Fruit fly (Drosophila melanogaster) whole organism, prepupa: ENCODE data around the gene Galphai.

Experiments
- CG10669 ChIP-seq: fragments of 200-800 bp; sonication (Bioruptor generic); optimal IDR thresholded peaks from 3 replicates; lab custom pipeline; 2018; ENCODE audit warnings: missing biosample characterization, mild to moderate bottlenecking, missing genetic modification characterization, moderate library complexity
- CG11762 ChIP-seq: fragments of 200-800 bp; sonication (Bioruptor generic); optimal IDR thresholded peaks from 3 replicates; lab custom pipeline; 2016; ENCODE audit warnings: missing biosample characterization, missing genetic modification characterization; ENCODE audit not compliant: insufficient read depth
- CG11902 ChIP-seq: fragments of 200-800 bp; sonication (Bioruptor generic); optimal IDR thresholded peaks from 3 replicates; lab custom pipeline; 2016; ENCODE audit warnings: missing biosample characterization, missing genetic modification characterization
- CG15336 ChIP-seq: fragments of 200-800 bp; sonication (Bioruptor generic); IDR thresholded peaks from 2 replicates; pipeline ENCODE4 v1.3.6; 2022; ENCODE audit warnings: missing biosample characterization, missing genetic modification characterization
- CG31627 ChIP-seq: fragments of 200-800 bp; sonication (Bioruptor generic); optimal IDR thresholded peaks from 3 replicates; lab custom pipeline; 2016; ENCODE audit warnings: missing biosample characterization, missing genetic modification characterization
- CG32006 ChIP-seq: fragments of 200-800 bp; sonication (Bioruptor generic); optimal IDR thresholded peaks from 3 replicates; lab custom pipeline; 2017; ENCODE audit warnings: missing biosample characterization, mild to moderate bottlenecking, missing genetic modification characterization
- CG3919 ChIP-seq: fragments of 200-800 bp; sonication (Bioruptor generic); optimal IDR thresholded peaks from 3 replicates; lab custom pipeline; 2016; ENCODE audit warnings: missing biosample characterization, missing genetic modification characterization
- CG6163 ChIP-seq: fragments of 200-800 bp; sonication (Bioruptor generic); IDR thresholded peaks from 3 replicates; pipeline ENCODE4 v1.3.6; 2022; ENCODE audit warnings: missing biosample characterization, missing genetic modification characterization
- CG6792 ChIP-seq: fragments of 200-800 bp; sonication (Bioruptor generic); optimal IDR thresholded peaks from 3 replicates; lab custom pipeline; 2016; ENCODE audit warnings: missing biosample characterization, missing genetic modification characterization
- CG6808 ChIP-seq: fragments of 200-800 bp; sonication (Bioruptor generic); optimal IDR thresholded peaks from 3 replicates; lab custom pipeline; 2017; ENCODE audit warnings: missing biosample characterization, missing genetic modification characterization, mild to moderate bottlenecking, moderate library complexity, missing genetic modification reagents
- CG6854 ChIP-seq: fragments of 200-800 bp; sonication (Bioruptor generic); optimal IDR thresholded peaks from 2 replicates; lab custom pipeline; 2017; ENCODE audit warnings: missing biosample characterization, mild to moderate bottlenecking, missing genetic modification characterization
- CG7368 ChIP-seq: fragments of 200-800 bp; sonication (Bioruptor generic); optimal IDR thresholded peaks from 3 replicates; lab custom pipeline; 2016; ENCODE audit warnings: missing biosample characterization, missing genetic modification characterization
- CG8319 ChIP-seq: fragments of 200-800 bp; sonication (Bioruptor generic); optimal IDR thresholded peaks from 3 replicates; lab custom pipeline; 2016; ENCODE audit warnings: missing biosample characterization, missing genetic modification characterization
- CG8632 ChIP-seq: fragments of 200-800 bp; sonication (Bioruptor generic); optimal IDR thresholded peaks from 3 replicates; lab custom pipeline; 2016; ENCODE audit warnings: missing biosample characterization, missing genetic modification characterization
- CG9139 ChIP-seq: fragments of 200-800 bp; sonication (Bioruptor generic); optimal IDR thresholded peaks from 3 replicates; lab custom pipeline; 2017; ENCODE audit warnings: missing biosample characterization, mild to moderate bottlenecking, missing genetic modification characterization
- Eip78C ChIP-seq: fragments of 200-800 bp; sonication (Bioruptor generic); peaks from one replicate; lab custom pipeline; 2016; ENCODE audit warnings: missing biosample characterization, missing genetic modification characterization
- Eip93F ChIP-seq: fragments of 200-800 bp; sonication (Bioruptor generic); optimal IDR thresholded peaks from 2 replicates; lab custom pipeline; 2016; ENCODE audit warnings: missing biosample characterization, mild to moderate bottlenecking, missing genetic modification characterization
- Ets21C ChIP-seq: fragments of 200-800 bp; sonication (Bioruptor generic); optimal IDR thresholded peaks from 3 replicates; lab custom pipeline; 2016; ENCODE audit warnings: missing biosample characterization, missing genetic modification characterization
- Ets96B ChIP-seq: fragments of 200-800 bp; optimal IDR thresholded peaks from 2 replicates; lab custom pipeline; 2019; ENCODE audit warnings: missing biosample characterization, mild to moderate bottlenecking, missing genetic modification characterization, moderate library complexity
- Gug ChIP-seq: fragments of 200-800 bp; sonication (Bioruptor generic); IDR thresholded peaks from 2 replicates; pipeline ENCODE4 v1.3.6; 2022; ENCODE audit warnings: missing biosample characterization, missing genetic modification characterization
- Hr4 ChIP-seq: fragments of 200-800 bp; sonication (Bioruptor generic); optimal IDR thresholded peaks from 3 replicates; lab custom pipeline; 2016; ENCODE audit warnings: missing biosample characterization, missing genetic modification characterization
- Lpt ChIP-seq: fragments of 200-800 bp; sonication (Bioruptor generic); optimal IDR thresholded peaks from 3 replicates; lab custom pipeline; 2016; ENCODE audit warnings: missing biosample characterization, missing genetic modification characterization
- Smox ChIP-seq: fragments of 200-800 bp; sonication (Bioruptor generic); optimal IDR thresholded peaks from 3 replicates; lab custom pipeline; 2016; ENCODE audit warnings: missing biosample characterization, missing genetic modification characterization
- Sox102F ChIP-seq: fragments of 200-800 bp; sonication (Bioruptor generic); optimal IDR thresholded peaks from 2 replicates; lab custom pipeline; 2016; ENCODE audit warnings: missing biosample characterization, mild to moderate bottlenecking, missing genetic modification characterization
- Sox15 ChIP-seq: fragments of 200-800 bp; sonication (Bioruptor generic); optimal IDR thresholded peaks from 3 replicates; lab custom pipeline; 2016; ENCODE audit warnings: missing biosample characterization, missing genetic modification characterization
- achi ChIP-seq: fragments of 200-800 bp; sonication (Bioruptor generic); optimal IDR thresholded peaks from 3 replicates; lab custom pipeline; 2016; ENCODE audit warnings: missing biosample characterization, missing genetic modification characterization
- acj6 ChIP-seq: fragments of 200-800 bp; sonication (Bioruptor generic); optimal IDR thresholded peaks from 3 replicates; lab custom pipeline; 2016; ENCODE audit warnings: missing biosample characterization, missing genetic modification characterization
- cyc ChIP-seq: fragments of 200-800 bp; sonication (Bioruptor generic); optimal IDR thresholded peaks from 3 replicates; lab custom pipeline; 2016; ENCODE audit warnings: missing biosample characterization, missing genetic modification characterization
- dac ChIP-seq: fragments of 200-800 bp; sonication (Bioruptor generic); optimal IDR thresholded peaks from 2 replicates; lab custom pipeline; 2017; ENCODE audit warnings: missing biosample characterization, mild to moderate bottlenecking, missing genetic modification characterization
- dsx ChIP-seq: fragments of 200-800 bp; optimal IDR thresholded peaks from 3 replicates; lab custom pipeline; 2019; ENCODE audit warnings: missing biosample characterization, mild to moderate bottlenecking, missing genetic modification characterization, moderate library complexity; ENCODE audit not compliant: poor library complexity, severe bottlenecking
- eg ChIP-seq: fragments of 200-800 bp; sonication (Bioruptor generic); IDR thresholded peaks from 3 replicates; pipeline ENCODE4 v1.3.6; 2022; ENCODE audit warnings: missing biosample characterization, missing genetic modification characterization
- esn ChIP-seq: fragments of 200-800 bp; sonication (Bioruptor generic); optimal IDR thresholded peaks from 2 replicates; lab custom pipeline; 2016; ENCODE audit warnings: missing biosample characterization, mild to moderate bottlenecking, missing genetic modification characterization, moderate library complexity
- fd59A ChIP-seq: fragments of 200-800 bp; sonication (Bioruptor generic); optimal IDR thresholded peaks from 2 replicates; lab custom pipeline; 2017; ENCODE audit warnings: missing biosample characterization, mild to moderate bottlenecking, missing genetic modification characterization, missing genetic modification reagents
- fd85E ChIP-seq: fragments of 200-800 bp; sonication (Bioruptor generic); optimal IDR thresholded peaks from 3 replicates; lab custom pipeline; 2016; ENCODE audit warnings: missing biosample characterization, missing genetic modification characterization
- fkh ChIP-seq: fragments of 200-800 bp; sonication (Bioruptor generic); optimal IDR thresholded peaks from 3 replicates; lab custom pipeline; 2017; ENCODE audit warnings: missing biosample characterization, mild to moderate bottlenecking, missing genetic modification characterization, moderate library complexity
- lz ChIP-seq: fragments of 200-800 bp; sonication (Bioruptor generic); optimal IDR thresholded peaks from 3 replicates; lab custom pipeline; 2016; ENCODE audit warnings: missing biosample characterization, missing genetic modification characterization
- pdm3 ChIP-seq: fragments of 200-800 bp; sonication (Bioruptor generic); optimal IDR thresholded peaks from 3 replicates; lab custom pipeline; 2016; ENCODE audit warnings: missing biosample characterization, missing genetic modification characterization
- salr ChIP-seq, 2 experiments: fragments of 200-800 bp; sonication (Bioruptor generic); optimal IDR thresholded peaks; 3 replicates each; lab custom pipeline; 2016 to 2018; ENCODE audit warnings: missing biosample characterization in 2 of 2, missing genetic modification characterization in 2 of 2, mild to moderate bottlenecking in 1 of 2
- spab ChIP-seq: fragments of 200-800 bp; sonication (Bioruptor generic); optimal IDR thresholded peaks from 2 replicates; lab custom pipeline; 2017; ENCODE audit warnings: missing biosample characterization, mild to moderate bottlenecking, missing genetic modification characterization, missing genetic modification reagents
- ss ChIP-seq, 2 experiments: fragments of 200-800 bp; sonication (Bioruptor generic); optimal IDR thresholded peaks; 2 replicates in 1 of 2; 3 replicates in 1 of 2; lab custom pipeline; 2017 to 2018; ENCODE audit warnings: mild to moderate bottlenecking in 2 of 2, missing biosample characterization in 2 of 2, missing genetic modification characterization in 2 of 2, moderate library complexity in 1 of 2
- svp ChIP-seq: fragments of 200-800 bp; sonication (Bioruptor generic); peaks from one replicate; lab custom pipeline; 2016; ENCODE audit warnings: missing biosample characterization, missing genetic modification characterization

Galphai gene

DNA sequence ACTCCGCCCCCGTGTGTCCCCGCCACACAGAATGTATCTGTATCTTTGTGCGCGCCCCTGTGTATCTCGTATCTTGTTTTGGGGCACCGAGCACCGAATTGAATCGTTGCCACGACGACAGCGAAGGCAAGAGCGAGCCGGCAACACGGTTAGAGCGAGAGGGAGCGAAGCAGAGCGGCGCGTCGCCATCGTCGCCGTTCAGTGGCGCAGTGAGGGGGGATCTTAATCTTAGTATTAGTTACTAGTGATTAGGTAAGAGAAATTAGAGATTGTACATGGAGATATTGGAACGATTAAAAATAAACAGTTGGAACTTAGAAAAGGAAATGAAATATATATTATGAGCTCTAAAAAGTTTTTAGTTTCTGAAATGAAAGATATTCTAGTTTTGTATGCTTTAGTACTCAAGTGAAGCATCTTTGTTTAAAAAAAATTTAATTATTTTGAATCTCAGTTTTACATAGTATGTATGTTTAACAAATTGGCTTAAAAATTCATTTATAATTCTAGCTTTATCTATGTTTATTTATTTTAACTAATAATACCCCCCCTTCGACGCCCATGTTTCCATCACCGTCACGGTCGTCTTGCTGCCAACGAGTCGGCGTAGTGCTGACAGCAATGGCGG lies 9.2 kb upstream of the Galphai start (continued):
- TF ChIP-seq Ets21C (GFP tag; lab: Kevin White, UChicago), result peak; percentile 21
- TF ChIP-seq CG6163 (GFP tag; lab: Robert Waterston, UW), result peak; percentile 72; the same call in 2 of the 3 replicates
- TF ChIP-seq CG10669 (GFP tag; lab: Kevin White, UChicago), result peak; percentile 70
- TF ChIP-seq ss (GFP tag; optimal IDR thresholded peaks at IDR 0.05; lab: Kevin White, UChicago), result peak; percentile 61 to 83
- TF ChIP-seq CG8632 (GFP tag; lab: Kevin White, UChicago), result peak; percentile 80
- peak; percentile 67 for TF ChIP-seq Hr4 (GFP tag; lab: Kevin White, UChicago)
- peak; percentile 73 for TF ChIP-seq CG11902 (GFP tag; lab: Kevin White, UChicago)
- peak; percentile 70 for TF ChIP-seq acj6
- TF ChIP-seq lz (GFP tag; lab: Kevin White, UChicago), result peak; percentile 69

DNA sequence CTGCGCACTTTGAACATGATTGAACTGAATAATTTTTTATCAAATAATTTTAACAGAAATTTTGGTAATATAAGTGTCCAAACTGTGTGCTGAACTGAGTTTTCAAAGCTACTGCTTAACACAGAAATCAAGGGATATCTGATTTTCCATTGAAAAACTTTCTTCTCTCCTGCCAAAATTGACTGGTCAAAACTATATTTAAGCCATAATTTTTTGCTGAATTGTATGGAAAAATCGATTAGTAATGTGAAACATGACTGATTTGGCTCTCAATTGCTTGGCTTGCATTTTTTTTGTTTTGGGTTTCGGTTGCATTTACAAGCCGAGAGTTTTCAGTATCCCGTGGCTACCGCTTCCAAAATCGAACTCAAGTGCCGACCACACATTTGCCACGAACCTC lies 4.6 kb upstream of the Galphai start, which contains the start of the genes CG32388 and CG43439:
Gene CG32388, minus strand, starts transcription at position 101 of the 400 bp plus-strand sequence.
Gene CG43439, minus strand, starts transcription at position 101 of the 400 bp plus-strand sequence.
- TF ChIP-seq svp (GFP tag; lab: Kevin White, UChicago), result no peak
- TF ChIP-seq CG6854, result no peak
- TF ChIP-seq CG8319 (GFP tag; lab: Kevin White, UChicago), result no peak
- TF ChIP-seq CG6792, result no peak
- TF ChIP-seq CG6808, result no peak
- TF ChIP-seq CG6163 (GFP tag; lab: Robert Waterston, UW), result no peak
- TF ChIP-seq CG11762 (GFP tag; lab: Kevin White, UChicago), result no peak
- TF ChIP-seq fd59A (GFP tag; lab: Kevin White, UChicago), result no peak
- TF ChIP-seq dac (GFP tag; lab: Kevin White, UChicago), result no peak
- TF ChIP-seq CG7368 (GFP tag; lab: Kevin White, UChicago), result no peak
- TF ChIP-seq Ets96B (tag; lab: Kevin White, UChicago), result no peak
- no peak for TF ChIP-seq Eip93F (GFP tag; lab: Kevin White, UChicago)
- no peak for TF ChIP-seq Gug (GFP tag; lab: Robert Waterston, UW)
- no peak for TF ChIP-seq esn (GFP tag; lab: Kevin White, UChicago)
- TF ChIP-seq Ets21C (GFP tag; lab: Kevin White, UChicago), result no peak
- no peak for TF ChIP-seq lz (GFP tag; lab: Kevin White, UChicago)
- TF ChIP-seq CG15336 (GFP tag; lab: Robert Waterston, UW), result no peak
- TF ChIP-seq Lpt (GFP tag; lab: Kevin White, UChicago), result no peak

DNA sequence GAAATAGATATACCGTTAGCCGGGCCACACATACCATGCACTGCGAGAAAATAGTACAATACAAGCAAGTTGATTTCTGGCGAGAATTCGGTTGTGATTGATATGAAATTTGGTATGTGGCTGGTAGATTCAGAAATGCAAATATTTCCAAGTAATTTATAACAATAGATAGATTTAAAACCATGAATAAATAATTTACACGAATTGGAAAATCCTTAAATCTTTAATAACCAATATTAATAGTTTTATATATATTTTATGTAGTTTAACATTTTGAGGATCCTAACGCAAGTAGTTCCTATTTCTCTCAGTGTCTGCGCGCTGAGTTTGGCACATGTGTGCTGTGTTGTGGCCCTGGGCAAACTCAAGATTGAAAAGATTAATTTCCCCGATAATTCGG lies 2.0 kb upstream of the Galphai start:
- no peak for TF ChIP-seq fkh
- no peak for TF ChIP-seq pdm3
- no peak for TF ChIP-seq Lpt (GFP tag; lab: Kevin White, UChicago)
- TF ChIP-seq cyc (GFP tag; lab: Kevin White, UChicago), result no peak
- no peak for TF ChIP-seq spab (GFP tag; lab: Kevin White, UChicago)
- no peak for TF ChIP-seq CG6808
- TF ChIP-seq CG15336 (GFP tag; lab: Robert Waterston, UW), result peak; percentile 22; the same call in 1 of the 2 replicates
- no peak for TF ChIP-seq CG9139 (GFP tag; lab: Kevin White, UChicago)
- TF ChIP-seq CG31627, result no peak
- TF ChIP-seq eg (GFP tag; lab: Robert Waterston, UW), result no peak
- no peak for TF ChIP-seq salr (GFP tag; optimal IDR thresholded peaks at IDR 0.05; lab: Kevin White, UChicago)
- no peak for TF ChIP-seq CG3919 (GFP tag; lab: Kevin White, UChicago)
- peak; percentile 28 for TF ChIP-seq svp (GFP tag; lab: Kevin White, UChicago)
- no peak for TF ChIP-seq fd85E (GFP tag; lab: Kevin White, UChicago)
- no peak for TF ChIP-seq Sox102F (GFP tag; lab: Kevin White, UChicago)
- no peak for TF ChIP-seq CG8319 (GFP tag; lab: Kevin White, UChicago)
- TF ChIP-seq CG32006 (GFP tag; lab: Kevin White, UChicago), result peak; percentile 27
- TF ChIP-seq Smox, result no peak
- no peak for TF ChIP-seq dsx
- TF ChIP-seq Sox15 (GFP tag; lab: Kevin White, UChicago), result no peak
- TF ChIP-seq Eip78C, result peak; percentile 30
- TF ChIP-seq achi (GFP tag; lab: Kevin White, UChicago), result peak; percentile 23
